Worm (Caenorhabditis elegans) whole organism, L1 larva: ENCODE results near the gene Y82E9BL.3.

Experiments
- C16A3.4 ChIP-seq: fragments of 150-350 bp; optimal IDR thresholded peaks from 2 replicates; lab custom pipeline; 2014; ENCODE audit warnings: missing biosample characterization, missing genetic modification characterization
- C34B4.2 ChIP-seq: sonication (generic microtip); optimal IDR thresholded peaks from 2 replicates; lab custom pipeline; 2017; ENCODE audit warnings: mild to moderate bottlenecking, missing genetic modification characterization, missing compliant biosample characterization
- F16B12.6 ChIP-seq: fragments of 150-350 bp; optimal IDR thresholded peaks from 2 replicates; lab custom pipeline; 2014; ENCODE audit warnings: missing biosample characterization, missing genetic modification characterization
- ama-1 ChIP-seq: fragments of 150-350 bp; optimal IDR thresholded peaks from 2 replicates; lab custom pipeline; 2014
- blmp-1 ChIP-seq: fragments of 150-350 bp; optimal IDR thresholded peaks from 2 replicates; lab custom pipeline; 2014; ENCODE audit warnings: missing biosample characterization, missing genetic modification characterization
- ceh-63 ChIP-seq: fragments of 200-800 bp; sonication (Bioruptor generic); optimal IDR thresholded peaks from 2 replicates; lab custom pipeline; 2018; ENCODE audit warnings: mild to moderate bottlenecking, missing genetic modification characterization, missing compliant biosample characterization
- dpl-1 ChIP-seq, 3 experiments: fragments of 150-350 bp in 2 of 3; sonication (generic microtip) in 1 of 3; optimal IDR thresholded peaks; 2 replicates each; lab custom pipeline; 2014 to 2017; ENCODE audit warnings: missing biosample characterization in 3 of 3, missing genetic modification characterization in 3 of 3, missing genetic modification reagents in 3 of 3
- dsc-1 ChIP-seq: sonication (generic microtip); optimal IDR thresholded peaks from 2 replicates; lab custom pipeline; 2016; ENCODE audit warnings: mild to moderate bottlenecking, missing genetic modification characterization, missing compliant biosample characterization
- efl-1 ChIP-seq, 4 experiments: fragments of 150-350 bp; optimal IDR thresholded peaks in 3 of 4; peaks in 1 of 4; 1 replicate in 1 of 4; 2 replicates in 3 of 4; lab custom pipeline; 2014; ENCODE audit warnings: missing biosample characterization in 2 of 4, missing genetic modification characterization in 2 of 4, missing genetic modification reagents in 2 of 4
- efl-3 ChIP-seq: fragments of 200-800 bp; sonication (Bioruptor generic); optimal IDR thresholded peaks from 2 replicates; lab custom pipeline; 2018; ENCODE audit warnings: mild to moderate bottlenecking, missing genetic modification characterization, missing compliant biosample characterization
- elt-2 ChIP-seq: sonication (generic microtip); optimal IDR thresholded peaks from 2 replicates; lab custom pipeline; 2016; ENCODE audit warnings: missing genetic modification characterization, mild to moderate bottlenecking, inconsistent platforms, missing compliant biosample characterization, missing genetic modification reagents
- elt-3 ChIP-seq, 6 experiments: fragments of 150-350 bp in 1 of 6; sonication (generic microtip); optimal IDR thresholded peaks; 2 replicates each; lab custom pipeline; 2017 to 2018; ENCODE audit warnings: missing biosample characterization in 6 of 6, missing genetic modification characterization in 6 of 6, inconsistent platforms in 1 of 6
- hlh-17 ChIP-seq: fragments of 200-800 bp; sonication (Bioruptor generic); optimal IDR thresholded peaks from 2 replicates; lab custom pipeline; 2018; ENCODE audit warnings: missing genetic modification characterization, mild to moderate bottlenecking, missing compliant biosample characterization, moderate library complexity, borderline replicate concordance
- hlh-4 ChIP-seq: sonication (generic microtip); optimal IDR thresholded peaks from 2 replicates; lab custom pipeline; 2016; ENCODE audit warnings: mild to moderate bottlenecking, missing genetic modification characterization, missing compliant biosample characterization
- jun-1 ChIP-seq: fragments of 150-350 bp; optimal IDR thresholded peaks from 2 replicates; lab custom pipeline; 2014; ENCODE audit warnings: missing biosample characterization, missing genetic modification reagents, missing genetic modification characterization
- lin-13 ChIP-seq: fragments of 150-350 bp; optimal IDR thresholded peaks from 2 replicates; lab custom pipeline; 2014; ENCODE audit warnings: missing biosample characterization, missing genetic modification reagents, missing genetic modification characterization
- lin-14 ChIP-seq: fragments of 200-800 bp; sonication (Bioruptor generic); optimal IDR thresholded peaks from 2 replicates; lab custom pipeline; 2018; ENCODE audit warnings: mild to moderate bottlenecking, missing genetic modification characterization, moderate library complexity, missing compliant biosample characterization
- lin-35 ChIP-seq, 2 experiments: fragments of 150-350 bp; optimal IDR thresholded peaks; 2 replicates each; lab custom pipeline; 2014; ENCODE audit warnings: missing biosample characterization in 2 of 2, missing genetic modification characterization in 2 of 2, missing genetic modification reagents in 2 of 2
- lir-3 ChIP-seq: sonication (generic microtip); optimal IDR thresholded peaks from 2 replicates; lab custom pipeline; 2016; ENCODE audit warnings: mild to moderate bottlenecking, missing genetic modification characterization, moderate library complexity, missing compliant biosample characterization; ENCODE audit not compliant: poor library complexity
- mdl-1 ChIP-seq, 2 experiments: fragments of 150-350 bp; optimal IDR thresholded peaks; 2 replicates each; lab custom pipeline; 2014 to 2017; ENCODE audit warnings: missing biosample characterization in 2 of 2, missing genetic modification characterization in 2 of 2, inconsistent platforms in 1 of 2
- nhr-11 ChIP-seq: fragments of 150-350 bp; optimal IDR thresholded peaks from 2 replicates; lab custom pipeline; 2014; ENCODE audit warnings: missing biosample characterization, missing genetic modification characterization
- nhr-12 ChIP-seq: sonication (generic microtip); optimal IDR thresholded peaks from 2 replicates; lab custom pipeline; 2017; ENCODE audit warnings: missing biosample characterization, missing genetic modification characterization
- nhr-71 ChIP-seq: sonication (generic microtip); optimal IDR thresholded peaks from 2 replicates; lab custom pipeline; 2016; ENCODE audit warnings: mild to moderate bottlenecking, missing genetic modification characterization, moderate library complexity, missing compliant biosample characterization
- nhr-76 ChIP-seq: sonication (generic microtip); optimal IDR thresholded peaks from 2 replicates; lab custom pipeline; 2017; ENCODE audit warnings: missing biosample characterization, missing genetic modification characterization
- nhr-77 ChIP-seq: fragments of 150-350 bp; optimal IDR thresholded peaks from 2 replicates; lab custom pipeline; 2014; ENCODE audit warnings: missing biosample characterization, missing genetic modification characterization
- nhr-85 ChIP-seq: sonication (generic microtip); peaks from one replicate; lab custom pipeline; 2016; ENCODE audit warnings: missing genetic modification characterization, inconsistent platforms, missing compliant biosample characterization
- rnt-1 ChIP-seq: sonication (generic microtip); optimal IDR thresholded peaks from 2 replicates; lab custom pipeline; 2016; ENCODE audit warnings: mild to moderate bottlenecking, missing genetic modification characterization, moderate library complexity, missing compliant biosample characterization
- skn-1 ChIP-seq: fragments of 150-350 bp; optimal IDR thresholded peaks from 2 replicates; lab custom pipeline; 2014; ENCODE audit warnings: missing biosample characterization, missing genetic modification characterization
- snpc-4 ChIP-seq: fragments of 150-350 bp; optimal IDR thresholded peaks from 2 replicates; lab custom pipeline; 2014; ENCODE audit warnings: missing biosample characterization, missing genetic modification characterization
- snu-23 ChIP-seq: sonication (generic microtip); optimal IDR thresholded peaks from 2 replicates; lab custom pipeline; 2016; ENCODE audit warnings: missing genetic modification characterization, missing compliant biosample characterization
- sptf-1 ChIP-seq: fragments of 150-350 bp; optimal IDR thresholded peaks from 2 replicates; lab custom pipeline; 2014; ENCODE audit warnings: missing biosample characterization, missing genetic modification characterization
- sup-37 ChIP-seq: fragments of 200-800 bp; sonication (Bioruptor generic); optimal IDR thresholded peaks from 2 replicates; lab custom pipeline; 2018; ENCODE audit warnings: mild to moderate bottlenecking, missing genetic modification characterization, missing compliant biosample characterization
- unc-30 ChIP-seq: sonication (generic microtip); optimal IDR thresholded peaks from 2 replicates; lab custom pipeline; 2017; ENCODE audit warnings: missing biosample characterization, missing genetic modification characterization
- unc-86 ChIP-seq: sonication (generic microtip); optimal IDR thresholded peaks from 2 replicates; lab custom pipeline; 2016; ENCODE audit warnings: missing genetic modification characterization, missing compliant biosample characterization
- zip-4 ChIP-seq: fragments of 200-800 bp; sonication (Bioruptor generic); optimal IDR thresholded peaks from 2 replicates; lab custom pipeline; 2018; ENCODE audit warnings: mild to moderate bottlenecking, missing genetic modification characterization, moderate library complexity, missing compliant biosample characterization
- ztf-11 ChIP-seq, 2 experiments: sonication (generic microtip); optimal IDR thresholded peaks; 2 replicates each; lab custom pipeline; 2016 to 2017; ENCODE audit warnings: missing genetic modification characterization in 2 of 2, missing biosample characterization in 1 of 2, missing compliant biosample characterization in 1 of 2

Y82E9BL.3 gene

DNA sequence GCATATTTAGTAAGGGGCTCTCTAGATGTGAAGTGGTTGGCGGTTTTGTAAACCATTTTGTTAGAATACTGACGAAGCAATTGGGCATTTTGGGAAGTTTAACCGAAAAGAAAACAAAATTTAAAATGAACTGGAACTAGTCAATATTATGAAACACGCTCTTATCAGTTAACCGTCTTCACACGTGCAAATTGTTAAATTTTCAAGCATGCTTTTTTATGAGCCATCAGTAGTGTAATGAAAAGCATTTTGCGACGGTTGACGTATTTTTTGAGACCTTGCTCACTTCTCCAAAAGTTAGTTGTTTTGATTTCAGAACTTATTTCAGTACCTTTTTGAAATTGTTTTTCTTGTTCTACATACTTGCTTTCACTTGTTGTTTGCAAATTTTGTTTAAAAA lies 1.3 kb downstream of the Y82E9BL.3 start, which contains the start of gene fbxa-25:
Gene fbxa-25, minus strand, starts transcription at position 138 of the 400 bp plus-strand sequence.
- TF ChIP-seq mdl-1 (tag; optimal IDR thresholded peaks at IDR 0.05; lab: Kevin White, UChicago) (no peak), efl-1 (optimal IDR thresholded peaks at IDR 0.05; lab: Kevin White, UChicago) (no peak), efl-1 (GFP tag; optimal IDR thresholded peaks at IDR 0.05 in 1 of 2; lab: Kevin White, UChicago) (peak in 1 of 2 experiments; percentile 51), elt-2 (tag; lab: Kevin White, UChicago) (peak; percentile 5)
- TF ChIP-seq, all 84 proteins: peak for 2

DNA sequence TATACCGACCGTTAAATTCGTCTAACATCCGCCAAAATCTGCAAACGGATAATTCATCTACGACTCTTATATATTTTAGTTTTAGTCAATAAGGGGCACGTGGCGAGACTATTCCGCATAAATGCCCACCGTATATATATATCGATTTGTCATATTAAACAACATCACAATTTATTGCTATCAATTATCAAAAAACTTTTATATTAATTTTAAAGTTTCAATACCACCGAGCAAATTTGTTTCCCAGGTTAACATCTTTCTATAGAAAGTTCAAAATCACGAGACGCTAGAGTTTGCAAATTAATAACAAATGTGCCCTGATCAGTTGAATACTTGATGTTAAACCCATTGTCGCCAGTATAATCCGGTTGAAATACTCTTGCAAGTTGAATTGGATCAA lies 3.1 kb downstream of the Y82E9BL.3 start, which contains the start of gene Y82E9BL.5:
Gene Y82E9BL.5, minus strand, starts transcription at position 101 of the 400 bp plus-strand sequence.
- no peak for TF ChIP-seq jun-1 (tag; lab: Kevin White, UChicago)
- TF ChIP-seq nhr-12, result no peak
- TF ChIP-seq elt-3 (tag; optimal IDR thresholded peaks at IDR 0.05; lab: Kevin White, UChicago), result no peak
- no peak for TF ChIP-seq skn-1 (tag; lab: Kevin White, UChicago)
- TF ChIP-seq unc-86, result no peak
- TF ChIP-seq hlh-4, result no peak
- TF ChIP-seq sptf-1 (tag; lab: Kevin White, UChicago), result no peak
- TF ChIP-seq F16B12.6, result no peak
- TF ChIP-seq snpc-4 (tag; lab: Kevin White, UChicago), result no peak
- no peak for TF ChIP-seq lin-35 (GFP tag; optimal IDR thresholded peaks at IDR 0.05; lab: Kevin White, UChicago)
- TF ChIP-seq ztf-11 (tag; optimal IDR thresholded peaks at IDR 0.05; lab: Kevin White, UChicago), result no peak
- no peak for TF ChIP-seq C34B4.2 (tag; lab: Kevin White, UChicago)
- TF ChIP-seq nhr-11, result no peak
- TF ChIP-seq dsc-1 (tag; lab: Kevin White, UChicago), result no peak
- no peak for TF ChIP-seq zip-4 (GFP tag; lab: Kevin White, UChicago)
- no peak for TF ChIP-seq nhr-76 (tag; lab: Kevin White, UChicago)

DNA sequence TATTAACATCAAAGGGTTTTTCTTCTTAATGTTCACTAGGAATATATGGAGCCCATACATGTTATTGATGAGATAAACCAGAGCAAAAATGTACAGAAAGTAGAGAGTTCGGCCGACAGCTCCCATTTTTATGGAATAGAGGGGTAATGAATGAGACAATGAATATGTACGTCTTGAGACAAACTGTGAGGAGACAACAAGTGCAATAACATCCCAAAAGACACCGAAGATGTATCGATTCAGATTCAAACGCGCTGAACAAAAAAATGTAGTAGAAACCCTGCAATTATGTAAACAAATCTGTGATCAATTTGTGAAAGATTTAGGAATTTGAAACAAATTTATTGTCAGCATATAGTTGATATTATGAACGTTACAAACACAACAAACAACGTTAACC lies 3.6 kb downstream of the Y82E9BL.3 start:
- TF ChIP-seq ama-1 (no peak), nhr-85 (tag; lab: Kevin White, UChicago) (no peak), ceh-63 (no peak), efl-1 (optimal IDR thresholded peaks at IDR 0.05; lab: Kevin White, UChicago) (no peak), efl-1 (GFP tag; optimal IDR thresholded peaks at IDR 0.05 in 1 of 2; lab: Kevin White, UChicago) (peak in 1 of 2 experiments; percentile 51), lin-13 (GFP tag; lab: Kevin White, UChicago) (no peak), efl-3 (GFP tag; lab: Kevin White, UChicago) (no peak)

DNA sequence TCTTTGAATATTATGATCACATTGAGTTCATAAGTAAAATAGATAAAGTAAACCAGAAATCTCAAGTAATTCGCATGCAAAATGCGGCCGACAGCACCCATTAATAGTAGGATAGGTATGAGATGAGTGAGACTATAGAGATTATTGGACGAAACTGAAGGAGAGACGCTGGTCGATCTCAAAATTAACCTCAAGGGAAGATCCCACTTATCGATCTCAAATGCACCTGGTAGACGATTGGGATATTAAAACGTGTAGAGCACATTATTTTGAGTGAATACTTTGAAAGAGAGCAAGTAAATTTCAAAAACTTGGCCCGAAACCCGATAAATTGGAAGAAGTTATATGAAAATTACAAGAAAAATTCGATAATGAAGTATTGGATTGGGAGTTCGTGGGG lies 5.0 kb downstream of the Y82E9BL.3 start, which contains the start of gene Y82E9BL.6:
Gene Y82E9BL.6, minus strand, starts transcription at position 101 of the 400 bp plus-strand sequence.
- TF ChIP-seq sup-37 (GFP tag; lab: Kevin White, UChicago) (no peak), nhr-11 (no peak), nhr-12 (no peak), efl-3 (GFP tag; lab: Kevin White, UChicago) (no peak), nhr-85 (tag; lab: Kevin White, UChicago) (no peak), rnt-1 (tag; lab: Kevin White, UChicago) (no peak), hlh-17 (GFP tag; lab: Kevin White, UChicago) (no peak), nhr-77 (no peak), lin-14 (GFP tag; lab: Kevin White, UChicago) (no peak)

DNA sequence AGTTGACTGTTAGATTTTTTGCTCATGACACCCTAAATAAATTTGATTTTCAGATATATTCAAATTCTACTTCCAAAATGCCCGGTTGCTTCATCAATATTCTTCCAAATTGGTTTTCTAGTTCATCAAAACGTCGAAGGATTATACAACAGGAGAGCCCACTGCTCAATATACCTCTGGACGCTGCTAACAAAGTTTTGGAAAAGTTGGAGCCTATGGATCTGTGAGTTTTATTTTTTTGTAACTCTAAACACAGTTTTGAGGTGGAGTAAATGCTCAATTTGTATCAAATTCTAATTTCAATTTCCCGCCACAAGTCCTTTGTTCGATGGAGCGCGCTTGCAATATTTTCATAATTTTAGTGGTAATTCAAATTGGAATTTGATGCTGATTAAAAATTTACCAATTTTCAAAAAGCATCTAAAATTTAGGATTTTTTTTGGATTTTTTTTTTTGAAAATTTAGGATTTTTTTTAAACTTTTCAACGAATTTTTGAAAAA lies 7.7 kb downstream of the Y82E9BL.3 start, which contains the start of gene fbxa-27:
Gene fbxa-27, plus strand, starts transcription at position 51 of the 501 bp plus-strand sequence.
- TF ChIP-seq dpl-1 (GFP tag; optimal IDR thresholded peaks at IDR 0.05; lab: Kevin White, UChicago), result peak in 1 of 3 experiments; percentile 44
- TF ChIP-seq nhr-12, result no peak
- TF ChIP-seq efl-1 (optimal IDR thresholded peaks at IDR 0.05; lab: Kevin White, UChicago), result peak; percentile 27 to 63
- TF ChIP-seq efl-1 (GFP tag; optimal IDR thresholded peaks at IDR 0.05 in 1 of 2; lab: Kevin White, UChicago), result peak; percentile 62 to 76
- TF ChIP-seq C16A3.4 (tag; lab: Kevin White, UChicago), result no peak
- TF ChIP-seq unc-30 (tag; lab: Kevin White, UChicago), result no peak
- TF ChIP-seq snu-23 (GFP tag; lab: Kevin White, UChicago), result no peak
- no peak for TF ChIP-seq blmp-1 (tag; lab: Kevin White, UChicago)
- peak in 1 of 2 experiments; percentile 20 for TF ChIP-seq lin-35 (GFP tag; optimal IDR thresholded peaks at IDR 0.05; lab: Kevin White, UChicago)
- TF ChIP-seq lir-3 (tag; lab: Kevin White, UChicago), result no peak
- TF ChIP-seq nhr-71, result no peak
